Fruit fly (Drosophila melanogaster): ENCODE results near the gene Atx2.

DNA sequence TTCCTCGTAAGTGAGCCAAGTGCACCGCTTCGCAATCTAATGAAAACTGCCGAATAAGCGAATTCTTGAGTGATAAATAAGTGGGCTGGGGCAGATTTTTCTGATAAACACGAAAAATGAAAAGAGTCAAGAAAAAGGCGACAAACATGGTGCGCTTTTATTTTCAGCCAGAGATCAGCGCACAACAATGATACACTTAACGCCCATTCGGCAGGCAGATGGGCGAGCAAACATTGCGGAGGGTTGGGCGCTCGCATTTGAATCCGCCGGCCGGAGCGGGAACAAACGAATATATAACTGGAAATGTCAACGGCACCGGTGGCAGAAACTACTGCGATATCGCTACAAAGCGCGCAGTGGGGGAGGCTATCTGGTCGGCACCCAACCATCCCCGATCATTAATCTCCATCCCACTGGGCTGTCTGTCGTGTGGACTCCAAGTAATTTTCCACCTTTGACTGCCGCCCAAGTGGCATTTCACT is 1.2 kb upstream of the Atx2 start, which contains the start of gene CG6125:
- TF ChIP-seq CG8478 (optimal IDR thresholded peaks at IDR 0.05), result no peak
- no peak for TF ChIP-seq CTCF (optimal IDR thresholded peaks at IDR 0.05)

Measured in S2 (cell line).